Worm (Caenorhabditis elegans) whole organism, L2 larva: ENCODE results near the gene srx-32.
"Not testable (repeated sequence)": the region's sequence is repeated elsewhere in the genome, so short reads cannot be mapped to it uniquely, and the experiment has no call there.

Experiments used
- C34F6.9 ChIP-seq: fragments of 150-350 bp; optimal IDR thresholded peaks from 2 replicates; lab custom pipeline; 2014; ENCODE audit warnings: missing biosample characterization, missing genetic modification characterization
- F13H6.1 ChIP-seq: sonication (generic microtip); optimal IDR thresholded peaks from 2 replicates; lab custom pipeline; 2016; ENCODE audit warnings: missing genetic modification characterization, missing compliant biosample characterization
- R02D3.7 ChIP-seq: fragments of 150-350 bp; optimal IDR thresholded peaks from 2 replicates; lab custom pipeline; 2014; ENCODE audit warnings: missing biosample characterization, missing genetic modification characterization
- Y55F3AM.14 ChIP-seq: fragments of 200-800 bp; sonication (Bioruptor generic); optimal IDR thresholded peaks from 2 replicates; lab custom pipeline; 2018; ENCODE audit warnings: mild to moderate bottlenecking, missing genetic modification characterization, missing compliant biosample characterization
- ZK546.5 ChIP-seq: sonication (generic microtip); optimal IDR thresholded peaks from 2 replicates; lab custom pipeline; 2017; ENCODE audit warnings: missing biosample characterization, missing genetic modification characterization
- alr-1 ChIP-seq: fragments of 150-350 bp; optimal IDR thresholded peaks from 2 replicates; lab custom pipeline; 2014; ENCODE audit warnings: missing biosample characterization, missing genetic modification characterization
- aly-2 ChIP-seq: fragments of 150-350 bp; optimal IDR thresholded peaks from 2 replicates; lab custom pipeline; 2014; ENCODE audit warnings: missing biosample characterization, missing genetic modification characterization
- ceh-16 ChIP-seq: fragments of 150-350 bp; optimal IDR thresholded peaks from 2 replicates; lab custom pipeline; 2014; ENCODE audit warnings: missing biosample characterization, missing genetic modification characterization
- ceh-82 ChIP-seq: fragments of 150-350 bp; optimal IDR thresholded peaks from 2 replicates; lab custom pipeline; 2014; ENCODE audit warnings: missing biosample characterization, missing genetic modification characterization
- dmd-4 ChIP-seq: sonication (generic microtip); optimal IDR thresholded peaks from 2 replicates; lab custom pipeline; 2017; ENCODE audit warnings: missing biosample characterization, missing genetic modification characterization
- elt-1 ChIP-seq: fragments of 150-350 bp; optimal IDR thresholded peaks from 2 replicates; lab custom pipeline; 2014; ENCODE audit warnings: missing biosample characterization, missing genetic modification characterization
- lin-11 ChIP-seq: fragments of 150-350 bp; sonication (generic microtip); optimal IDR thresholded peaks from 2 replicates; lab custom pipeline; 2014; ENCODE audit warnings: missing biosample characterization, missing genetic modification characterization, inconsistent platforms, mixed read lengths
- lin-39 ChIP-seq: fragments of 150-350 bp; optimal IDR thresholded peaks from 2 replicates; lab custom pipeline; 2014; ENCODE audit warnings: missing biosample characterization, missing genetic modification reagents, missing genetic modification characterization
- mab-5 ChIP-seq: fragments of 150-350 bp; optimal IDR thresholded peaks from 2 replicates; lab custom pipeline; 2014; ENCODE audit warnings: missing biosample characterization, missing genetic modification characterization
- mbf-1 ChIP-seq: sonication (generic microtip); optimal IDR thresholded peaks from 2 replicates; lab custom pipeline; 2017; ENCODE audit warnings: missing biosample characterization, missing genetic modification characterization
- nhr-10 ChIP-seq: sonication (generic microtip); optimal IDR thresholded peaks from 2 replicates; lab custom pipeline; 2017; ENCODE audit warnings: missing biosample characterization, missing genetic modification characterization
- nhr-11 ChIP-seq: fragments of 150-350 bp; optimal IDR thresholded peaks from 2 replicates; lab custom pipeline; 2014; ENCODE audit warnings: missing biosample characterization, missing genetic modification characterization
- nhr-12 ChIP-seq: fragments of 150-350 bp; optimal IDR thresholded peaks from 2 replicates; lab custom pipeline; 2014; ENCODE audit warnings: missing biosample characterization, missing genetic modification characterization
- nhr-129 ChIP-seq: fragments of 150-350 bp; optimal IDR thresholded peaks from 2 replicates; lab custom pipeline; 2014; ENCODE audit warnings: missing biosample characterization, missing genetic modification characterization
- nhr-21 ChIP-seq: fragments of 150-350 bp; optimal IDR thresholded peaks from 2 replicates; lab custom pipeline; 2014; ENCODE audit warnings: missing biosample characterization, missing genetic modification characterization
- nhr-237 ChIP-seq: fragments of 150-350 bp; optimal IDR thresholded peaks from 2 replicates; lab custom pipeline; 2014; ENCODE audit warnings: missing biosample characterization, missing genetic modification characterization
- peb-1 ChIP-seq: fragments of 150-350 bp; optimal IDR thresholded peaks from 2 replicates; lab custom pipeline; 2014; ENCODE audit warnings: missing biosample characterization, missing genetic modification characterization
- sem-4 ChIP-seq: fragments of 150-350 bp; optimal IDR thresholded peaks from 2 replicates; lab custom pipeline; 2014; ENCODE audit warnings: missing biosample characterization, missing genetic modification reagents, missing genetic modification characterization
- skn-1 ChIP-seq: sonication (generic microtip); optimal IDR thresholded peaks from 2 replicates; lab custom pipeline; 2017; ENCODE audit warnings: missing biosample characterization, missing genetic modification characterization
- sma-3 ChIP-seq: sonication (generic microtip); optimal IDR thresholded peaks from 2 replicates; lab custom pipeline; 2016; ENCODE audit warnings: missing genetic modification reagents, missing genetic modification characterization, missing compliant biosample characterization
- sma-9 ChIP-seq, 2 experiments: fragments of 150-350 bp in 1 of 2; sonication (generic microtip) in 1 of 2; optimal IDR thresholded peaks; 2 replicates each; lab custom pipeline; 2014 to 2016; ENCODE audit warnings: missing genetic modification characterization in 2 of 2, mild to moderate bottlenecking in 1 of 2, missing biosample characterization in 1 of 2, missing compliant biosample characterization in 1 of 2, missing genetic modification reagents in 1 of 2, moderate library complexity in 1 of 2
- snpc-4 ChIP-seq: fragments of 150-350 bp; optimal IDR thresholded peaks from 2 replicates; lab custom pipeline; 2014; ENCODE audit warnings: missing biosample characterization, missing genetic modification characterization
- unc-39 ChIP-seq: fragments of 150-350 bp; optimal IDR thresholded peaks from 2 replicates; lab custom pipeline; 2014; ENCODE audit warnings: missing biosample characterization, missing genetic modification characterization
- unc-55 ChIP-seq: fragments of 150-350 bp; sonication (generic microtip); optimal IDR thresholded peaks from 3 replicates; lab custom pipeline; 2014; ENCODE audit warnings: missing biosample characterization, missing genetic modification reagents, missing genetic modification characterization
- unc-62 ChIP-seq: fragments of 150-350 bp; optimal IDR thresholded peaks from 2 replicates; lab custom pipeline; 2014; ENCODE audit warnings: missing biosample characterization, missing genetic modification reagents, missing genetic modification characterization
- ztf-1 ChIP-seq: fragments of 200-800 bp; sonication (Bioruptor generic); conservative IDR thresholded peaks from 2 replicates; pipeline ENCODE4 v1.3.6; 2022; ENCODE audit warnings: missing genetic modification characterization, missing compliant biosample characterization
- ztf-11 ChIP-seq: sonication (generic microtip); optimal IDR thresholded peaks from 2 replicates; lab custom pipeline; 2017; ENCODE audit warnings: missing biosample characterization, missing genetic modification characterization
- ztf-4 ChIP-seq: fragments of 150-350 bp; optimal IDR thresholded peaks from 2 replicates; lab custom pipeline; 2014; ENCODE audit warnings: missing biosample characterization, missing genetic modification characterization

Gene srx-32

ce11 chrV:822922-823321 lies 2.4 kb upstream of the srx-32 start, which contains the start of gene srx-31:
srx-31 (minus strand) TSS chrV:823022.
- not testable (repeated sequence) for TF ChIP-seq lin-11, snpc-4, mbf-1 (tag; lab: Kevin White, UChicago)

- no peak for TF ChIP-seq aly-2 (tag; lab: Kevin White, UChicago)
- TF ChIP-seq ceh-82 = no peak
- no peak for TF ChIP-seq mab-5 (tag; lab: Kevin White, UChicago)
- no peak for TF ChIP-seq nhr-10
- no peak for TF ChIP-seq lin-11 (tag; lab: Kevin White, UChicago)
- no peak for TF ChIP-seq ztf-11
- TF ChIP-seq lin-39 = no peak
- no peak for TF ChIP-seq unc-39 (tag; lab: Kevin White, UChicago)
- TF ChIP-seq unc-62 (GFP tag; lab: Kevin White, UChicago) = no peak
- TF ChIP-seq sma-3 (GFP tag; lab: Kevin White, UChicago) = no peak
- TF ChIP-seq ZK546.5 (tag; lab: Kevin White, UChicago) = no peak
- TF ChIP-seq R02D3.7 (tag; lab: Kevin White, UChicago) = no peak
- TF ChIP-seq sem-4 (tag; lab: Kevin White, UChicago) = no peak
- no peak for TF ChIP-seq ceh-16
- no peak for TF ChIP-seq nhr-12 (tag; lab: Kevin White, UChicago)
- no peak for TF ChIP-seq sma-9 (GFP tag; optimal IDR thresholded peaks at IDR 0.05; lab: Kevin White, UChicago)
- TF ChIP-seq sma-9 (tag; optimal IDR thresholded peaks at IDR 0.05; lab: Kevin White, UChicago) = no peak
- no peak for TF ChIP-seq nhr-11 (tag; lab: Kevin White, UChicago)
- TF ChIP-seq Y55F3AM.14 (GFP tag; lab: Kevin White, UChicago) = no peak
- TF ChIP-seq ztf-1 = no peak
- TF ChIP-seq peb-1 (tag; lab: Kevin White, UChicago) = no peak
Observed at ce11 chrV:817182-817581, 3.3 kb downstream of the srx-32 start, which contains the start of gene R13D11.1. R13D11.1 (plus strand) TSS chrV:817482.

- TF ChIP-seq nhr-237 (tag; lab: Kevin White, UChicago) (no peak), elt-1 (tag; lab: Kevin White, UChicago) (no peak), ztf-4 (tag; lab: Kevin White, UChicago) (no peak), unc-39 (tag; lab: Kevin White, UChicago) (no peak)
Observed at ce11 chrV:814716-815115, 5.8 kb downstream of the srx-32 start, which contains the start of gene R13D11.3. R13D11.3 (plus strand) TSS chrV:815016.

- TF ChIP-seq alr-1 (tag; lab: Kevin White, UChicago) (no peak), lin-11 (tag; lab: Kevin White, UChicago) (no peak), ZK546.5 (tag; lab: Kevin White, UChicago) (no peak)
- TF ChIP-seq, all 48 proteins: peak for 0
Observed at ce11 chrV:813101-813500, 7.4 kb downstream of the srx-32 start, which contains the start of gene R13D11.10. R13D11.10 (minus strand) TSS chrV:813201.

DNA sequence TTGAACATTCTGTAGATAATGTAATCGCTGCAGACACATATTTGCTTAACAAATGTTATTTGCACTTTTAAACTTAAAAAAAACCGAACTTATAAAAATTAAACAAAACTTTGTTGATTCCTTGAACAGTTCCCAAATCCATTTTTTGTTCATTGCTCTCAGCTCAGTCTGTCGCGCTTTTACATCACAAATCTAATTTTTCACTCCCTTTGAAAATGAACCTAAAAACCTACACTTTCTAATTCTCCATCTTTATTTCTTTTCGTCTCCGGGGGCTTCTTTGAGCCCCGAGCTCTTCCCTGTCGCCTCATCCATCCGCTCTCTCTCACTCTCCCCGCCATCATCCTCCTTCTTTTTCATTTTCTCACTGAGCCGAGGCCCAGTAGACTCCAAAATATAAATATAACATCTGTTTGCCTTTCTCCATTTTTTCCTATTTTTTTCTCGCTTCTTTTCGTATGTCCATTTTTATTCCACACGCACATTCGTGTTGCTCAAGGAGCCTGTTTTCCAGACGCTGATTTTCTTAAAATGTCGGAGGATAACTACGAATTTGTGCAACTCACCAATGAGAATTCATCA lies 10.2 kb downstream of the srx-32 start, which contains the start of gene R13D11.4:
Gene R13D11.4 (plus strand): TSS at position 532 of the 582 bp plus-strand sequence.
- no peak for TF ChIP-seq nhr-129 (tag; lab: Kevin White, UChicago)
- TF ChIP-seq ZK546.5 (tag; lab: Kevin White, UChicago) = no peak
- no peak for TF ChIP-seq skn-1 (tag; lab: Kevin White, UChicago)
- TF ChIP-seq nhr-21 (tag; lab: Kevin White, UChicago) = no peak
- TF ChIP-seq dmd-4 (tag; lab: Kevin White, UChicago) = no peak
- TF ChIP-seq nhr-10 = no peak
- TF ChIP-seq mab-5 (tag; lab: Kevin White, UChicago) = no peak
- peak; percentile 23 for TF ChIP-seq unc-55 (GFP tag; lab: Kevin White, UChicago)
- peak; percentile 11 for TF ChIP-seq F13H6.1 (tag; lab: Kevin White, UChicago)
- no peak for TF ChIP-seq C34F6.9 (tag; lab: Kevin White, UChicago)
- no peak for TF ChIP-seq sma-9 (GFP tag; optimal IDR thresholded peaks at IDR 0.05; lab: Kevin White, UChicago)
- no peak for TF ChIP-seq sma-9 (tag; optimal IDR thresholded peaks at IDR 0.05; lab: Kevin White, UChicago)
- TF ChIP-seq R02D3.7 (tag; lab: Kevin White, UChicago) = no peak
- TF ChIP-seq lin-39 = no peak
- TF ChIP-seq snpc-4 (tag; lab: Kevin White, UChicago) = no peak
- no peak for TF ChIP-seq mbf-1 (tag; lab: Kevin White, UChicago)
- TF ChIP-seq nhr-237 (tag; lab: Kevin White, UChicago) = no peak
- TF ChIP-seq, all 48 proteins: peak for 2
